Fruit fly (Drosophila melanogaster) whole organism: ENCODE data around the gene Adhr.

Experiments
- CG8478 ChIP-seq: fragments of >200 bp; optimal IDR thresholded peaks from 2 replicates; lab custom pipeline; 2018; ENCODE audit warnings: inconsistent platforms
- Dll ChIP-seq: fragments of >200 bp; optimal IDR thresholded peaks from 2 replicates; lab custom pipeline; 2017
- EcR ChIP-seq, 2 experiments: fragments of >200 bp; optimal IDR thresholded peaks; 2 replicates each; lab custom pipeline; 2017; ENCODE audit warnings: missing biosample characterization in 2 of 2, missing genetic modification characterization in 2 of 2, missing genetic modification reagents in 2 of 2
- pan ChIP-seq: fragments of >200 bp; optimal IDR thresholded peaks from 2 replicates; lab custom pipeline; 2017
- psq ChIP-seq: fragments of >200 bp; optimal IDR thresholded peaks from 2 replicates; lab custom pipeline; 2017
- usp ChIP-seq: fragments of >200 bp; optimal IDR thresholded peaks from 2 replicates; lab custom pipeline; 2017; ENCODE audit warnings: missing biosample characterization, missing genetic modification characterization, mixed read lengths

The Adhr gene

DNA sequence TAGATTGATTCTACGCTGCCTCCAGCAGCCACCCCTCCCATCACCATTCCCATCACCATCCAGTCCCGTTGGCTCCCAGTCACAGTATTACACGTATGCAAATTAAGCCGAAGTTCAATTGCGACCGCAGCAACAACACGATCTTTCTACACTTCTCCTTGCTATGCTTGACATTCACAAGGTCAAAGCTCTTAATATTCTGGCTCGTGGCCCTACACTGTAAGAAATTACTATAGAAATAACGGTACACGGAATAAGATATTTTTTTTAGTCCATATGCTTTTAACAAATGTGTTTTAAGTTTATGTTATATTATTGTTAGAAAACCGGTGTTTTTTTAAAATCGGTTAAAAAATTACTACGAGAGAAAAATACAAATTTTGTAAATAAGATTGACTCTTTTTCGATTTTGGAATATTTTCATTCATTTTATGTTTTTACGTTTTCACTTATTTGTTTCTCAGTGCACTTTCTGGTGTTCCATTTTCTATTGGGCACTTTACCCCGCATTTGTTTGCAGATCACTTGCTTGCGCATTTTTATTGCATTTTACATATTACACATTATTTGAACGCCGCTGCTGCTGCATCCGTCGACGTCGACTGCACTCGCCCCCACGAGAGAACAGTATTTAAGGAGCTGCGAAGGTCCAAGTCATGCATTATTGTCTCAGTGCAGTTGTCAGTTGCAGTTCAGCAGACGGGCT, at the start of gene Adhr, which contains the start of gene Adh:
TSS of gene Adhr (plus strand) at position 656 of the 706 bp plus-strand sequence.
TSS of gene Adh (plus strand) at position 656 of the 706 bp plus-strand sequence.
- TF ChIP-seq usp (no peak), EcR (GFP tag; optimal IDR thresholded peaks at IDR 0.05; lab: Kevin White, UChicago) (no peak), CG8478 (lab: Kevin White, UChicago) (no peak), Dll (no peak), psq (no peak)

DNA sequence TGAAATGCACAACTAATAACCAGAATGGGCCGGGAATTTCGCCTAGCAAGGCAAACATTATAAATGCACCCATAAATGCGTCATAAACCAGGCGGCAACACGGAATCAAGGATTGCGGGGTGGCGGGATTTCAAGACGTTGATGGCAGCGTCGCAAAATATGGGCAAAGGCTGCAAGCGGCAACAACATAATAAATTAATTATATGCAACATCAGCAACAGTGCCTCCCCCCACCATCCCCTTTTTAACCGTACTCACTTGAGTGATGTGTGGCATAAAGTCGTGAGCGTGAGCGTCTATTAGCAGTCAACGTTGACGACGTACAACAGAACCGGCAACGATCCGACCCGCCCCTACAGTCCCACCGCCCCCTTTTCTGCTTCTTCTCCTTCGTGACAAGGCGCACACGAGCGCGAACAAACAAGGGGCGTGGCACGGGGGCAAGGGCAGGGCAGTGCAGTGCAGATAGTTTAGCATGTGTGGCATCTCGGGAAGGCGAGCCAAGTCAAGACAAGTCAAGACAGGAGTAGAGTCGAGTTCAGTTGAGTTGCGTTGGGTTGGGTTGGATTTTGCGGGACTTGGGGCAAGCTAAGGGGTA, 46.7 kb upstream of the Adhr start:
- peak; percentile 34 for TF ChIP-seq Dll
- TF ChIP-seq EcR (GFP tag; optimal IDR thresholded peaks at IDR 0.05; lab: Kevin White, UChicago), result no peak

DNA sequence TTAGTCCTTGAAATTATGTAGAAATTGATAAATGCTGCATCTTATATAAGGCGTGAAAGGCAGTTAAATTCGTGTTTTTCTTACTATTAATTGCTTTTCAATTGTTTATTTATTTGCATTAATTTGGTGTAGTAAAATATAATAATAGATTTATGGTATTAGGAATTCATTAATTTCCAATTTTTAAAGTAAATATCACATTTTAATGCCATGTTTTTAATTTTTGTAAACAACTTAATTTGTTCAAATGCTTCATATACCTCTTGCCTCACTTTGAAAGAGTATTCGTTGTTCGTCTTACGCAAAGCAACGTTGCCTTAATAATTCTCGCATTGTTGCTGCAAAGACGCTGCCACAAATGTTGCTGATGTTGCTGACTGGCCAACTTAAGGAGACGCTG, 46.1 kb upstream of the Adhr start:
- TF ChIP-seq Dll, result no peak
- TF ChIP-seq EcR (GFP tag; optimal IDR thresholded peaks at IDR 0.05; lab: Kevin White, UChicago), result no peak
- TF ChIP-seq usp, result no peak
- no peak for TF ChIP-seq pan
- no peak for TF ChIP-seq CG8478 (lab: Kevin White, UChicago)

- no peak for TF ChIP-seq usp
These were observed 45.2 kb upstream of the Adhr start for dm6 chr2L:14570129-14570528.

DNA sequence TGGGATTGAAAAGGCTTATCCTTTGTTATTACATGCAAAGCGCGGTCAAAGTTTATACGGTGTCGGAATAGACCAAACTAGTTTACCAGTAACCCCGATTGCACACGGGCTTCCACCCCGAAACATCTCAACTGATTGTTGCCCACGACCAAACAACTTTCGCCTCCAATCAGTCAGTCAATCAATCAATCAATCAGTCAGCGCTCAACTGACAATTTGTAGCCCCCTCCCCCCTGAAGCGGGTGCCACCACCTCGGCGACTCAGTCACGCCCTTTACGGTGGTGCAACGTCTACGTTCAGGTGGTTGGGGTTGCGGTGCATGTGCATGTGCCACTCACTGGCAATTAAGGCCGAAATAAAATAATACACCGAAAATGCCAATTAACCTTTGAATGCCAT, 44.5 kb upstream of the Adhr start:
- TF ChIP-seq CG8478 (lab: Kevin White, UChicago) (no peak), usp (no peak), Dll (peak; percentile 25), pan (no peak)

- TF ChIP-seq Dll (no peak), pan (no peak), psq (no peak), usp (no peak)
These were observed 43.5 kb upstream of the Adhr start for dm6 chr2L:14571673-14572461.

- TF ChIP-seq Dll (peak; percentile 91), usp (no peak), pan (no peak)
These were observed 42.0 kb upstream of the Adhr start for dm6 chr2L:14573216-14573909.

DNA sequence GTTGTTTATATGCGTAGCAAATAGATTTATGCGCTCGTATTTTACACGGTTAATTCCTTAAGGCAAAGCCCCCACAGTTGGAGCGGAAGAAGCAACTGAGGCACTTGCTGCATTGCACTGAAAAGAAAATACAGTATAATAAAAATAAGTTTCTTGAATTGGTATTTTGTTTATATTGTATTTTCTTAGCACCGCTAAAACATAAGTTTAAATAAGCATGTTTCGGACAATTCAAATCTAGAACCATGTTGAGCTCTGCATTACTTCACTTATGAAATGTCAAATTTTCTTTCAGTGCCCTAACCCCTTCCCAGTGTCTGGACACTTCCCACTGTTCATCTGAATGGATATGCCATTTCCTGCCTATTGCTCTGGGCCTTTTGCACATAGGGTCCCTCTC, 40.5 kb upstream of the Adhr start:
- TF ChIP-seq CG8478 (lab: Kevin White, UChicago) (no peak), Dll (no peak), EcR (GFP tag; optimal IDR thresholded peaks at IDR 0.05; lab: Kevin White, UChicago) (no peak), psq (no peak), usp (no peak), pan (no peak)

- TF ChIP-seq psq (no peak), usp (no peak), Dll (no peak), EcR (GFP tag; optimal IDR thresholded peaks at IDR 0.05; lab: Kevin White, UChicago) (no peak), CG8478 (lab: Kevin White, UChicago) (no peak), pan (no peak)
These were observed 38.2 kb upstream of the Adhr start for dm6 chr2L:14577167-14577566.

dm6 chr2L:14579449-14579848, 35.9 kb upstream of the Adhr start:
- TF ChIP-seq Dll, result no peak
- TF ChIP-seq CG8478 (lab: Kevin White, UChicago), result no peak
- no peak for TF ChIP-seq psq
- no peak for TF ChIP-seq usp
- TF ChIP-seq pan, result no peak
- no peak for TF ChIP-seq EcR (GFP tag; optimal IDR thresholded peaks at IDR 0.05; lab: Kevin White, UChicago)

DNA sequence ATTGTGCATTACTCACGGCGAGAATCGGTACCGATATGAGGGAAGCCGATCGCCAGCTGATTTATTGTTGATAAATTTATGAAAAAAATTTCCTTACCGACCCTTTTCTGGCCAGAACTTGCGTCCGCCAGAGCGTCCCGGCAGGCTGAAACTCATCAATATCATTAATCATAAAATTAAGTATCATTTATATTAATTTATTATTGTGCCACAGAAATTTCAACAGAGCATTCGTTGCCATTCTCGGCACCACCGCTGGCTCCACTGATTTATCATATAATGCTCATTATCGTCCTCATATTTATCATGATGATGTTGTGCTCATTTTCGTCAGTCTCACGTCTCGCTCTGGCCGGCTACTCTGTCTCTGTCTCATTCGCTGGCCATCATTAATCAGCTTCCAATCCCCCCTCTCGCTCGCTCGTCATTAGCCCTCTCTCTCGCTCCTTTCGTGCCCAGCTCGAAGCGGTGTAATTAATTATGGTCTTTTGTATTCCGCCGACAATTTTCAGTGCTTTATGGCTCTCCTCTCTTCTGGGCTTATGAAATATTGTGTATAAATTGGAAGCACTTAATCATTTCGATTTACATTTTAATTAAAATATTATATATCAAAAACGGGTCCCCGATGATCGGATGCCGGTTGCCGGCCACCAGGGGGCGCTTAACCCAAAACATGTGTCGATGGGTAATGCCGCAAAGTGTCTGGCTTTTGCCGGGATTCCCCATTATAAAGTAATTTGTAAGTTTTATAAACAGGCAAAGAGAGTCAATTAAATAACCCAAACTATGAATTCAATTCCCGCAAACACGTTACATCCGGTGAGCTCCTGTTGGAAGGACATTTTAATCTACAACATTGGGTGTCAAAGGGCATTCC, 34.4 kb upstream of the Adhr start:
- TF ChIP-seq Dll (peak; percentile 59), psq (no peak), pan (no peak)

dm6 chr2L:14586714-14587481, 28.5 kb upstream of the Adhr start:
- TF ChIP-seq EcR (GFP tag; optimal IDR thresholded peaks at IDR 0.05; lab: Kevin White, UChicago) (no peak), usp (no peak), CG8478 (lab: Kevin White, UChicago) (no peak), Dll (no peak), psq (no peak), pan (no peak)
